Worm (Caenorhabditis elegans) whole organism, midembryonic: ENCODE measurements around the gene clec-85.

Source experiments
- T22C8.4 ChIP-seq: fragments of 200-800 bp; sonication (Bioruptor generic); IDR thresholded peaks from 2 replicates; pipeline ENCODE4 v1.3.6; 2022; ENCODE audit warnings: missing genetic modification characterization, missing compliant biosample characterization
- cog-1 ChIP-seq: sonication (generic microtip); optimal IDR thresholded peaks from 2 replicates; lab custom pipeline; 2016; ENCODE audit warnings: missing genetic modification characterization, missing compliant biosample characterization
- flt-1 ChIP-seq: fragments of 200-800 bp; sonication (Bioruptor generic); IDR thresholded peaks from 2 replicates; pipeline ENCODE4 v1.3.6; 2022; ENCODE audit warnings: missing genetic modification characterization, missing compliant biosample characterization
- klf-2 ChIP-seq: fragments of 200-800 bp; sonication (Bioruptor generic); conservative IDR thresholded peaks from 2 replicates; pipeline ENCODE4 v1.3.6; 2022; ENCODE audit warnings: missing genetic modification reagents, missing genetic modification characterization, missing compliant biosample characterization
- med-1 ChIP-seq: sonication (generic microtip); optimal IDR thresholded peaks from 2 replicates; lab custom pipeline; 2017; ENCODE audit warnings: missing genetic modification characterization, mild to moderate bottlenecking, missing compliant biosample characterization, antibody characterized with exemption, missing genetic modification reagents; ENCODE audit not compliant: insufficient read depth
- ref-1 ChIP-seq: fragments of 200-800 bp; sonication (Bioruptor generic); conservative IDR thresholded peaks from 2 replicates; pipeline ENCODE4 v1.3.6; 2022; ENCODE audit warnings: missing genetic modification reagents, missing genetic modification characterization, missing compliant biosample characterization
- tab-1 ChIP-seq: fragments of 200-800 bp; sonication (Bioruptor generic); IDR thresholded peaks from 2 replicates; pipeline ENCODE4 v1.3.6; 2022; ENCODE audit warnings: missing genetic modification characterization, missing compliant biosample characterization
- ztf-23 ChIP-seq: fragments of 200-800 bp; sonication (Bioruptor generic); IDR thresholded peaks from 2 replicates; pipeline ENCODE4 v1.3.6; 2022; ENCODE audit warnings: missing genetic modification reagents, missing genetic modification characterization, missing compliant biosample characterization
- ztf-29 ChIP-seq: fragments of 200-800 bp; sonication (Bioruptor generic); IDR thresholded peaks from 2 replicates; pipeline ENCODE4 v1.3.6; 2022; ENCODE audit warnings: missing genetic modification reagents, missing genetic modification characterization, missing compliant biosample characterization

The clec-85 gene

DNA sequence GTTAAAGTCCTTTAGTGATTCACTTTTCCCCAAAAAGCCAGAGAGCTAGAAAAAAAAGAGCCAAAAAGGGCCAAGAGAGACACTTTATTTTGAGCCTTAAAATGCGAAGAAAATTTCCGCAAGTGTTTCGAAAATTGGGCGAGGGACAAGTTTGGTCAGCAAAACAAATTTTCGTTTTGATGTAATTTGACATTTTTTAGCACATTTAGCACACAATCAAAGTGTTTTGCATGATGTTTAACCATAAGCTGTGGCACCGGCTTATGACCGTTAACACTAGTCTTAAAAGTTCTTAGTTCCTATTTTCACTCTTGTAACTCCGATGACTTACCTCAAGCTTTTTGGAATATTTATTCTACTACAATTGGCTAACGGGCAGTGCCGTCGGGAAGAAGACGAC lies 30.3 kb upstream of the clec-85 start, which contains the start of gene Y54G2A.37:
TSS of gene Y54G2A.37 (plus strand) at position 301 of the 400 bp plus-strand sequence.
- no peak for TF ChIP-seq med-1 (GFP tag; lab: Kevin White, UChicago)
- no peak for TF ChIP-seq ztf-29

DNA sequence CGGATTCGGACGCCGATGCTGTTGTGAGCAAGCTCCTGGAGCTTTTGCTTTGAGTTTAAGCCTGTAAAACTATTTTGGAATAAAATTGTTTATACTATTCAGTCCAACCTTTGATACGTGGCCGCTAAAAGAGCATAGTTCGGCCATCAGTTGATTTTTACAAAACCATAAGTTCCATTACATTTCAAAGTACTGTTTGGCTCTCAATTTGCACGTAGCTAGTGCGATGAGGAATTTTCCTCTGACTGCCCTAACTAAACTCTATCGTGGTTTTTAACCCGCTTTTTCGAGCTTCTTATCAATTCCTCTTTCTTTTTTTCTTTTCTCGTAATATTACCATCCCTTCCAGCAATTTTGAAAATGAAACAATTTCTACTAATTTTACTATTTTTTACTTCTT lies 27.2 kb upstream of the clec-85 start, which contains the start of gene clec-80:
TSS of gene clec-80 (plus strand) at position 301 of the 400 bp plus-strand sequence.
- no peak for TF ChIP-seq flt-1
- no peak for TF ChIP-seq ztf-23
- no peak for TF ChIP-seq klf-2 (GFP tag; lab: Robert Waterston, UW)
- no peak for TF ChIP-seq med-1 (GFP tag; lab: Kevin White, UChicago)
- no peak for TF ChIP-seq T22C8.4 (GFP tag; lab: Robert Waterston, UW)
- TF ChIP-seq cog-1 (tag; lab: Kevin White, UChicago): no peak
- no peak for TF ChIP-seq tab-1
- no peak for TF ChIP-seq ztf-29
- no peak for TF ChIP-seq ref-1 (GFP tag; lab: Robert Waterston, UW)

DNA sequence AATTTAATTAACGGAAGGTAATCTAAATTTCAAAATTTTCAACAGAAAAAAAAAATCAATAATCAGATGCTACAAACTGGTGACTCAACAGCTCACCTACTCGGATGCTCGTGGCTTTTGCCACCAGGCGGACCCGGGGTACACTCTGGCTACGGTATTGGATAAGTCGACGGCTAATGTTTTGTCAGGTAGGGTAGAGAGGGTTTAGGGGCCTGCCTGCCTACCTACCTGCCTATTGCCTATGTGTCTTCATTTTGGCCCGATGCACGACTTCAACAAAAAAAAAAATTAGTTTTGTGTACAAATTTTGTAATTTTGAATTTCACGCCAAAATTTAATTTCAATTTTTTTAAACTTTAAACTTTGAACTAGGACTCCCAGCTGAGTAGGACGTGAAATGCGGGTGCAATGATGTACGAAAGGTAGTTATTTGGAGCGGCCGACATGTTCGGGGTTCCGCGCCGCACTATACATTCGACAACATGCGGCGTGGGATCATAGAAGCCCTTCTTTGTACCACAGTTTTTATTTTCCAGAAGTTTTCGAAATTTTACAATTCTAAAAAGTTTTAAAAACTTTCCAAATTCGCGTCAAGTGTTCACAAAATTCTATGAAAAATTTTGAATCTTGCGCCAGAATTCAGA lies 25.1 kb upstream of the clec-85 start:
- TF ChIP-seq cog-1 (tag; lab: Kevin White, UChicago) (no peak), ref-1 (GFP tag; lab: Robert Waterston, UW) (no peak), ztf-29 (no peak), ztf-23 (no peak), klf-2 (GFP tag; lab: Robert Waterston, UW) (no peak), tab-1 (no peak), med-1 (GFP tag; lab: Kevin White, UChicago) (no peak), flt-1 (no peak), T22C8.4 (GFP tag; lab: Robert Waterston, UW) (no peak)

DNA sequence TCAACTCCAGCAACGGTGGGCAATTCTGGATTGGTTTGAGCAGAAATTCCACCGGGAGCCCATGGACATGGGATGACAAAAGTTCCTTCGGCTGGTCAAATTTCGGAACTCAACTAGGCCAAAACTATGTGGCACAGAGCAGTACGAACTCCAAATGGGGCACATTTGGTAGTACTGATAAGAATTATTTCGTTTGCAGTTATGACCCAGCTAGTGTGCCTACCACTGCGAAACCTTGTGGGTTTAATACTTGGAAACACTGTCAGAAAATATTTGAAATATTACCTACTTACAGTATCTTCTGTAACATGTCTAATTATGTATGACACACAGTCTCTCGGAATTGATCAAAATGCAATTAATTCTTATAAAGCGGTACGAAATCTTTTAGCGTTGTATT lies 24.4 kb upstream of the clec-85 start:
- TF ChIP-seq cog-1 (tag; lab: Kevin White, UChicago) (no peak), tab-1 (no peak), klf-2 (GFP tag; lab: Robert Waterston, UW) (no peak), ztf-29 (no peak), ztf-23 (no peak), ref-1 (GFP tag; lab: Robert Waterston, UW) (no peak), flt-1 (no peak), T22C8.4 (GFP tag; lab: Robert Waterston, UW) (no peak), med-1 (GFP tag; lab: Kevin White, UChicago) (no peak)

DNA sequence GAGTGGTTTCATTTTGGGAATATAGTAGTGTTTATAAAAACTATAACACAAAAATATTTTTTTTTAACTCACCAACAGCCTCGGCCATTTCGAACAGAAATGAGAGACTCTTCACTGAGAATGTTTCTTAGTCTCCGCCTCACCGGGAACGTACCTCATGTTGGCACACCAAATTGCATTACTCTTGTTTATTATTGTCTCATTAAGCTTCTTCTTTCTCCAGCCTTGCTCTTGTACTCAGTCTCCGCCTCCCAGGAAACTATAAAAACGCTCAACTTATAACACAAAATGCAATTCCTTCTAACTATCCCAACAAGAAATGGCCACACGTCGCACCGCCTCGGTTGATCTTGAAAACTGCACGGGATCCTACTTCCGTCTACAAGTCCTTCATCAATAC lies 18.1 kb upstream of the clec-85 start, which contains the start of the genes Y54G2A.48 and pudl-1:
TSS of gene Y54G2A.48 (minus strand) at position 101 of the 400 bp plus-strand sequence.
TSS of gene pudl-1 (plus strand) at position 320 of the 400 bp plus-strand sequence.
- TF ChIP-seq cog-1 (tag; lab: Kevin White, UChicago): no peak
- no peak for TF ChIP-seq med-1 (GFP tag; lab: Kevin White, UChicago)
- no peak for TF ChIP-seq klf-2 (GFP tag; lab: Robert Waterston, UW)
- no peak for TF ChIP-seq flt-1
- TF ChIP-seq ref-1 (GFP tag; lab: Robert Waterston, UW): no peak
- no peak for TF ChIP-seq ztf-23
- no peak for TF ChIP-seq T22C8.4 (GFP tag; lab: Robert Waterston, UW)
- no peak for TF ChIP-seq tab-1
- no peak for TF ChIP-seq ztf-29

DNA sequence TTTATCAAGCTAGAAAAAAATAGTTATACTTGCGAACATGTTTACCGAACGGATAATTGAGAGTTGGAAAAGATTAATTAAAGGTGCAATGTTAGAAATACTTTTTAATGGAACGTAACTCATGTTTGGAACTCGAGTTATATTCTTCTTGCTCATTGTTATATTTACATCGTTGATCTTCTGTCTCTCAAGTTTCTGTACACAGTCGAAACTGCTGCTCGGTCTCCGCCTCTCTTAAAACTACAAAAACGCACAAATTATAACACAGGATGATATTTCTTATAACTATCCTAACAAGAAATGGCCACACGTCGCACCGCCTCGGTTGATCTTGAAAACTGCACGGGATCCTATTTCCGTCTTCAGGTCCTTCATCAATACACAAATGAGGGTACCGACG lies 16.2 kb upstream of the clec-85 start, which contains the start of gene pudl-2:
TSS of gene pudl-2 (plus strand) at position 301 of the 400 bp plus-strand sequence.
- TF ChIP-seq med-1 (GFP tag; lab: Kevin White, UChicago) (no peak), ref-1 (GFP tag; lab: Robert Waterston, UW) (no peak), flt-1 (no peak), klf-2 (GFP tag; lab: Robert Waterston, UW) (no peak), ztf-29 (no peak), cog-1 (tag; lab: Kevin White, UChicago) (no peak)

DNA sequence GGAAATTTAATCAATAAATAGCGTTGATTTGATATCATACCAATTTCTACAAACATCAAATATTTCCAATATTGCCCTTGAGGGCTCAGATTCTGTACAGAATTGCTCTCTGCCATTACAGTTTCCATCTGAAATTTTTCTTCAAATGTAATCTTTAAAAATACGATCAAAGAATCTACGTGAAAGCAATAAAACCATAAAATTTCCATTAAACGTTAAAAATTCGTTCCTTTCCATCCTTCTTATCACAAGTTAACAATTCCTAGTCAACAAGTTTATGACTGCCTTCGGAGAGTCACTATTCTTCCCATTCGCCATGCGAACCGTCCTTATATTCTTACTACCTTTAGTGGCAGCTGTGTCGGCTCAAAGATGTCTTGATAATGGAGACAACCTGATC lies 15.3 kb upstream of the clec-85 start, which contains the start of gene clec-82:
TSS of gene clec-82 (plus strand) at position 301 of the 400 bp plus-strand sequence.
- TF ChIP-seq T22C8.4 (GFP tag; lab: Robert Waterston, UW) (no peak), ztf-23 (no peak), ztf-29 (no peak), tab-1 (no peak), med-1 (GFP tag; lab: Kevin White, UChicago) (no peak), flt-1 (no peak), cog-1 (tag; lab: Kevin White, UChicago) (no peak), klf-2 (GFP tag; lab: Robert Waterston, UW) (no peak), ref-1 (GFP tag; lab: Robert Waterston, UW) (no peak)

DNA sequence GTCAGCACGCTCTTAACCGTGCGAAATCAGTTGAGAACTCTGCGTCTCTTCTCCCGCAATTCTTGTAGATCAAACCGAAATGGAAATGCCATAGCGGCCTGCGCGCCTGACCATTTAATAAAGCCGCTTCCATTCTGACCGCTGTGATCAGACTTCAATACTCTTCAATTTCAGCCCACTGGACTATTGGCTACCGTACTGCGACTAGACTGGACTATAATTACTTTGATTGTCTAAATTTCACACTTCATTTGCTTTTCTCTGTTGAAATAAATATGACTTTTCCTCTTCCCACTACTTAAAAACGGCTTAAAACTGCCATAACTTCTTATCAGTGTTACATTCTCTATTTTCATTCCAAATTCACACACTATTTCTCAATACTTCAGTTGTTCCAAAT lies 12.4 kb upstream of the clec-85 start, which contains the start of gene Y54G2A.7:
TSS of gene Y54G2A.7 (plus strand) at position 301 of the 400 bp plus-strand sequence.
- TF ChIP-seq tab-1 (no peak), T22C8.4 (GFP tag; lab: Robert Waterston, UW) (no peak), med-1 (GFP tag; lab: Kevin White, UChicago) (no peak), flt-1 (no peak), ztf-29 (no peak), cog-1 (tag; lab: Kevin White, UChicago) (no peak), klf-2 (GFP tag; lab: Robert Waterston, UW) (no peak), ref-1 (GFP tag; lab: Robert Waterston, UW) (no peak), ztf-23 (no peak)

DNA sequence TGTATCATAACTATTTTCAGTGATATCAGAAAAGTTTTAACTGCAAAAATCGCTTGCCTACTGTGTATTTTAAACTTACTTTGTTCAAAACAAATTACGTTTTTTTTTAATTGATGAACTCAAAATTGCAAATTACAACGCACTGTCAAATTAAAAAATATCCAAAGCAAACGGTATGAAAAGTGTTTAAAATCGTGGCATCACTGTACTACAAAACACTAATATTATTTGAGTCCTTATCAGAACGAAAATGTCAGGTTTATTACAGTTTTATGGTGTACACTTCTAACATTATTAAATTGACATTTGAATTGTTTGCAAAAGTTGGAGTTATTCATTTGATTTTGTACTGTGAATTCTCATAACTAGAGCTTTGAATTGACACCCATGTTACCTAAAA lies 9.4 kb upstream of the clec-85 start, which contains the start of gene clec-83:
TSS of gene clec-83 (minus strand) at position 213 of the 400 bp plus-strand sequence.
- no peak for TF ChIP-seq klf-2 (GFP tag; lab: Robert Waterston, UW)
- no peak for TF ChIP-seq ztf-23
- no peak for TF ChIP-seq T22C8.4 (GFP tag; lab: Robert Waterston, UW)
- no peak for TF ChIP-seq med-1 (GFP tag; lab: Kevin White, UChicago)
- no peak for TF ChIP-seq tab-1
- TF ChIP-seq flt-1: no peak
- TF ChIP-seq cog-1 (tag; lab: Kevin White, UChicago): no peak
